Fruit fly (Drosophila melanogaster) whole organism, prepupa: ENCODE measurements around the gene Jhbp16.

Experiments used
- Blimp-1 ChIP-seq: fragments of 200-800 bp; sonication (Bioruptor generic); optimal IDR thresholded peaks from 3 replicates; lab custom pipeline; 2017; ENCODE audit warnings: missing biosample characterization, missing genetic modification characterization, mild to moderate bottlenecking, moderate library complexity, missing genetic modification reagents
- CG10631 ChIP-seq: fragments of 200-800 bp; sonication (Bioruptor generic); optimal IDR thresholded peaks from 2 replicates; lab custom pipeline; 2016; ENCODE audit warnings: missing biosample characterization, missing genetic modification characterization
- CG11294 ChIP-seq: fragments of 200-800 bp; sonication (Bioruptor generic); IDR thresholded peaks from 2 replicates; pipeline ENCODE4 v1.3.6; 2022; ENCODE audit warnings: missing biosample characterization, missing genetic modification characterization
- CG15336 ChIP-seq: fragments of 200-800 bp; sonication (Bioruptor generic); IDR thresholded peaks from 2 replicates; pipeline ENCODE4 v1.3.6; 2022; ENCODE audit warnings: missing biosample characterization, missing genetic modification characterization
- CG16779 ChIP-seq: fragments of 200-800 bp; sonication (Bioruptor generic); optimal IDR thresholded peaks from 3 replicates; lab custom pipeline; 2017; ENCODE audit warnings: missing biosample characterization, mild to moderate bottlenecking, missing genetic modification characterization
- CG3032 ChIP-seq: fragments of 200-800 bp; optimal IDR thresholded peaks from 2 replicates; lab custom pipeline; 2019; ENCODE audit warnings: missing biosample characterization, mild to moderate bottlenecking, missing genetic modification characterization, moderate library complexity
- CG31627 ChIP-seq: fragments of 200-800 bp; sonication (Bioruptor generic); optimal IDR thresholded peaks from 3 replicates; lab custom pipeline; 2016; ENCODE audit warnings: missing biosample characterization, missing genetic modification characterization
- CG32006 ChIP-seq: fragments of 200-800 bp; sonication (Bioruptor generic); optimal IDR thresholded peaks from 3 replicates; lab custom pipeline; 2017; ENCODE audit warnings: missing biosample characterization, mild to moderate bottlenecking, missing genetic modification characterization
- CG34406 ChIP-seq: fragments of 200-800 bp; sonication (Bioruptor generic); optimal IDR thresholded peaks from 3 replicates; lab custom pipeline; 2016; ENCODE audit warnings: missing biosample characterization, missing genetic modification characterization
- CG3919 ChIP-seq: fragments of 200-800 bp; sonication (Bioruptor generic); optimal IDR thresholded peaks from 3 replicates; lab custom pipeline; 2016; ENCODE audit warnings: missing biosample characterization, missing genetic modification characterization
- CG4318 ChIP-seq: fragments of 200-800 bp; sonication (Bioruptor generic); optimal IDR thresholded peaks from 3 replicates; lab custom pipeline; 2017; ENCODE audit warnings: missing biosample characterization, mild to moderate bottlenecking, missing genetic modification characterization
- CG6276 ChIP-seq: fragments of 200-800 bp; sonication (Bioruptor generic); optimal IDR thresholded peaks from 2 replicates; lab custom pipeline; 2017; ENCODE audit warnings: missing biosample characterization, mild to moderate bottlenecking, missing genetic modification characterization
- CG6808 ChIP-seq: fragments of 200-800 bp; sonication (Bioruptor generic); optimal IDR thresholded peaks from 3 replicates; lab custom pipeline; 2017; ENCODE audit warnings: missing biosample characterization, missing genetic modification characterization, mild to moderate bottlenecking, moderate library complexity, missing genetic modification reagents
- CG6854 ChIP-seq: fragments of 200-800 bp; sonication (Bioruptor generic); optimal IDR thresholded peaks from 2 replicates; lab custom pipeline; 2017; ENCODE audit warnings: missing biosample characterization, mild to moderate bottlenecking, missing genetic modification characterization
- CG8319 ChIP-seq: fragments of 200-800 bp; sonication (Bioruptor generic); optimal IDR thresholded peaks from 3 replicates; lab custom pipeline; 2016; ENCODE audit warnings: missing biosample characterization, missing genetic modification characterization
- CG8632 ChIP-seq: fragments of 200-800 bp; sonication (Bioruptor generic); optimal IDR thresholded peaks from 3 replicates; lab custom pipeline; 2016; ENCODE audit warnings: missing biosample characterization, missing genetic modification characterization
- CG9139 ChIP-seq: fragments of 200-800 bp; sonication (Bioruptor generic); optimal IDR thresholded peaks from 3 replicates; lab custom pipeline; 2017; ENCODE audit warnings: missing biosample characterization, mild to moderate bottlenecking, missing genetic modification characterization
- Eip75B ChIP-seq: fragments of 200-800 bp; sonication (Bioruptor generic); optimal IDR thresholded peaks from 3 replicates; lab custom pipeline; 2016; ENCODE audit warnings: missing biosample characterization, missing genetic modification characterization
- Eip78C ChIP-seq: fragments of 200-800 bp; sonication (Bioruptor generic); peaks from one replicate; lab custom pipeline; 2016; ENCODE audit warnings: missing biosample characterization, missing genetic modification characterization
- Ets21C ChIP-seq: fragments of 200-800 bp; sonication (Bioruptor generic); optimal IDR thresholded peaks from 3 replicates; lab custom pipeline; 2016; ENCODE audit warnings: missing biosample characterization, missing genetic modification characterization
- Ets96B ChIP-seq: fragments of 200-800 bp; optimal IDR thresholded peaks from 2 replicates; lab custom pipeline; 2019; ENCODE audit warnings: missing biosample characterization, mild to moderate bottlenecking, missing genetic modification characterization, moderate library complexity
- Gug ChIP-seq: fragments of 200-800 bp; sonication (Bioruptor generic); IDR thresholded peaks from 2 replicates; pipeline ENCODE4 v1.3.6; 2022; ENCODE audit warnings: missing biosample characterization, missing genetic modification characterization
- Hr38 ChIP-seq: sonication (Bioruptor generic); optimal IDR thresholded peaks from 2 replicates; lab custom pipeline; 2016; ENCODE audit warnings: missing biosample characterization, missing genetic modification characterization
- Hr4 ChIP-seq: fragments of 200-800 bp; sonication (Bioruptor generic); optimal IDR thresholded peaks from 3 replicates; lab custom pipeline; 2016; ENCODE audit warnings: missing biosample characterization, missing genetic modification characterization
- Lpt ChIP-seq: fragments of 200-800 bp; sonication (Bioruptor generic); optimal IDR thresholded peaks from 3 replicates; lab custom pipeline; 2016; ENCODE audit warnings: missing biosample characterization, missing genetic modification characterization
- OdsH ChIP-seq: fragments of 200-800 bp; sonication (Bioruptor generic); optimal IDR thresholded peaks from 3 replicates; lab custom pipeline; 2016; ENCODE audit warnings: missing biosample characterization, missing genetic modification characterization
- Smox ChIP-seq: fragments of 200-800 bp; sonication (Bioruptor generic); optimal IDR thresholded peaks from 3 replicates; lab custom pipeline; 2016; ENCODE audit warnings: missing biosample characterization, missing genetic modification characterization
- Sox102F ChIP-seq: fragments of 200-800 bp; sonication (Bioruptor generic); optimal IDR thresholded peaks from 2 replicates; lab custom pipeline; 2016; ENCODE audit warnings: missing biosample characterization, mild to moderate bottlenecking, missing genetic modification characterization
- Sox14 ChIP-seq: fragments of 200-800 bp; sonication (Bioruptor generic); optimal IDR thresholded peaks from 3 replicates; lab custom pipeline; 2016; ENCODE audit warnings: missing biosample characterization, missing genetic modification characterization
- Sox15 ChIP-seq: fragments of 200-800 bp; sonication (Bioruptor generic); optimal IDR thresholded peaks from 3 replicates; lab custom pipeline; 2016; ENCODE audit warnings: missing biosample characterization, missing genetic modification characterization
- achi ChIP-seq: fragments of 200-800 bp; sonication (Bioruptor generic); optimal IDR thresholded peaks from 3 replicates; lab custom pipeline; 2016; ENCODE audit warnings: missing biosample characterization, missing genetic modification characterization
- acj6 ChIP-seq: fragments of 200-800 bp; sonication (Bioruptor generic); optimal IDR thresholded peaks from 3 replicates; lab custom pipeline; 2016; ENCODE audit warnings: missing biosample characterization, missing genetic modification characterization
- cyc ChIP-seq: fragments of 200-800 bp; sonication (Bioruptor generic); optimal IDR thresholded peaks from 3 replicates; lab custom pipeline; 2016; ENCODE audit warnings: missing biosample characterization, missing genetic modification characterization
- dac ChIP-seq: fragments of 200-800 bp; sonication (Bioruptor generic); optimal IDR thresholded peaks from 2 replicates; lab custom pipeline; 2017; ENCODE audit warnings: missing biosample characterization, mild to moderate bottlenecking, missing genetic modification characterization
- dsx ChIP-seq: fragments of 200-800 bp; optimal IDR thresholded peaks from 3 replicates; lab custom pipeline; 2019; ENCODE audit warnings: missing biosample characterization, mild to moderate bottlenecking, missing genetic modification characterization, moderate library complexity; ENCODE audit not compliant: poor library complexity, severe bottlenecking
- eg ChIP-seq: fragments of 200-800 bp; sonication (Bioruptor generic); IDR thresholded peaks from 3 replicates; pipeline ENCODE4 v1.3.6; 2022; ENCODE audit warnings: missing biosample characterization, missing genetic modification characterization
- esn ChIP-seq: fragments of 200-800 bp; sonication (Bioruptor generic); optimal IDR thresholded peaks from 2 replicates; lab custom pipeline; 2016; ENCODE audit warnings: missing biosample characterization, mild to moderate bottlenecking, missing genetic modification characterization, moderate library complexity
- fd59A ChIP-seq: fragments of 200-800 bp; sonication (Bioruptor generic); optimal IDR thresholded peaks from 2 replicates; lab custom pipeline; 2017; ENCODE audit warnings: missing biosample characterization, mild to moderate bottlenecking, missing genetic modification characterization, missing genetic modification reagents
- fd85E ChIP-seq: fragments of 200-800 bp; sonication (Bioruptor generic); optimal IDR thresholded peaks from 3 replicates; lab custom pipeline; 2016; ENCODE audit warnings: missing biosample characterization, missing genetic modification characterization
- lz ChIP-seq: fragments of 200-800 bp; sonication (Bioruptor generic); optimal IDR thresholded peaks from 3 replicates; lab custom pipeline; 2016; ENCODE audit warnings: missing biosample characterization, missing genetic modification characterization
- net ChIP-seq: fragments of 200-800 bp; sonication (Bioruptor generic); optimal IDR thresholded peaks from 3 replicates; lab custom pipeline; 2016; ENCODE audit warnings: missing biosample characterization, missing genetic modification characterization
- pdm3 ChIP-seq: fragments of 200-800 bp; sonication (Bioruptor generic); optimal IDR thresholded peaks from 3 replicates; lab custom pipeline; 2016; ENCODE audit warnings: missing biosample characterization, missing genetic modification characterization
- salr ChIP-seq, 2 experiments: fragments of 200-800 bp; sonication (Bioruptor generic); optimal IDR thresholded peaks; 3 replicates each; lab custom pipeline; 2016 to 2018; ENCODE audit warnings: missing biosample characterization in 2 of 2, missing genetic modification characterization in 2 of 2, mild to moderate bottlenecking in 1 of 2
- spab ChIP-seq: fragments of 200-800 bp; sonication (Bioruptor generic); optimal IDR thresholded peaks from 2 replicates; lab custom pipeline; 2017; ENCODE audit warnings: missing biosample characterization, mild to moderate bottlenecking, missing genetic modification characterization, missing genetic modification reagents
- ss ChIP-seq, 2 experiments: fragments of 200-800 bp; sonication (Bioruptor generic); optimal IDR thresholded peaks; 2 replicates in 1 of 2; 3 replicates in 1 of 2; lab custom pipeline; 2017 to 2018; ENCODE audit warnings: mild to moderate bottlenecking in 2 of 2, missing biosample characterization in 2 of 2, missing genetic modification characterization in 2 of 2, moderate library complexity in 1 of 2
- svp ChIP-seq: fragments of 200-800 bp; sonication (Bioruptor generic); peaks from one replicate; lab custom pipeline; 2016; ENCODE audit warnings: missing biosample characterization, missing genetic modification characterization
- topi ChIP-seq: fragments of 200-800 bp; sonication (Bioruptor generic); optimal IDR thresholded peaks from 3 replicates; lab custom pipeline; 2016; ENCODE audit warnings: missing biosample characterization, missing genetic modification characterization
- vri ChIP-seq: fragments of 200-800 bp; sonication (Bioruptor generic); optimal IDR thresholded peaks from 3 replicates; lab custom pipeline; 2016; ENCODE audit warnings: missing biosample characterization, mild to moderate bottlenecking, missing genetic modification characterization

Gene Jhbp16

dm6 chr3R:21664089-21664488 is at the start of gene Jhbp16:
Gene Jhbp16 (plus strand): TSS chr3R:21664389.
- TF ChIP-seq spab (GFP tag; lab: Kevin White, UChicago), result no peak
- no peak for TF ChIP-seq CG31627 (GFP tag; lab: Kevin White, UChicago)
- TF ChIP-seq CG9139 (GFP tag; lab: Kevin White, UChicago), result no peak
- no peak for TF ChIP-seq dac (GFP tag; lab: Kevin White, UChicago)
- no peak for TF ChIP-seq vri
- TF ChIP-seq Sox15 (GFP tag; lab: Kevin White, UChicago), result no peak
- TF ChIP-seq topi, result no peak

- TF ChIP-seq Ets96B, result peak; percentile 69
- TF ChIP-seq dac (GFP tag; lab: Kevin White, UChicago), result peak; percentile 27
- peak; percentile 28 for TF ChIP-seq CG16779 (tag; lab: Kevin White, UChicago)
- TF ChIP-seq OdsH (GFP tag; lab: Kevin White, UChicago), result peak; percentile 56
- TF ChIP-seq CG11294, result no peak
- TF ChIP-seq Eip75B (GFP tag; lab: Kevin White, UChicago), result peak; percentile 44
- peak; percentile 43 for TF ChIP-seq lz (GFP tag; lab: Kevin White, UChicago)
- TF ChIP-seq eg (GFP tag; lab: Robert Waterston, UW), result no peak
- TF ChIP-seq CG15336 (GFP tag; lab: Robert Waterston, UW), result no peak
- peak; percentile 59 for TF ChIP-seq acj6
- TF ChIP-seq CG6854 (GFP tag; lab: Kevin White, UChicago), result no peak
- TF ChIP-seq CG31627 (GFP tag; lab: Kevin White, UChicago), result peak; percentile 31
- peak in 1 of 2 experiments; percentile 50 for TF ChIP-seq salr (GFP tag; optimal IDR thresholded peaks at IDR 0.05; lab: Kevin White, UChicago)
- TF ChIP-seq Hr38, result no peak
- TF ChIP-seq CG6276 (GFP tag; lab: Kevin White, UChicago), result peak; percentile 44
- TF ChIP-seq Blimp-1, result no peak
- TF ChIP-seq CG32006 (GFP tag; lab: Kevin White, UChicago), result peak; percentile 81
- peak; percentile 75 for TF ChIP-seq Hr4 (GFP tag; lab: Kevin White, UChicago)
- TF ChIP-seq fd59A (GFP tag; lab: Kevin White, UChicago), result peak; percentile 45
- TF ChIP-seq CG3032 (tag; lab: Kevin White, UChicago), result peak; percentile 55
- peak; percentile 30 for TF ChIP-seq CG8632 (GFP tag; lab: Kevin White, UChicago)
- TF ChIP-seq CG10631 (GFP tag; lab: Kevin White, UChicago), result peak; percentile 60
- peak; percentile 71 for TF ChIP-seq pdm3
- TF ChIP-seq Sox14, result peak; percentile 66
- TF ChIP-seq spab (GFP tag; lab: Kevin White, UChicago), result peak; percentile 60
- no peak for TF ChIP-seq CG8319 (GFP tag; lab: Kevin White, UChicago)
- TF ChIP-seq dsx (GFP tag; lab: Kevin White, UChicago), result peak; percentile 40
- TF ChIP-seq achi, result peak; percentile 58
- TF ChIP-seq Ets21C (GFP tag; lab: Kevin White, UChicago), result peak; percentile 17
- peak; percentile 55 for TF ChIP-seq Lpt (GFP tag; lab: Kevin White, UChicago)
- peak; percentile 51 for TF ChIP-seq CG3919 (GFP tag; lab: Kevin White, UChicago)
- peak; percentile 21 for TF ChIP-seq CG6808 (GFP tag; lab: Kevin White, UChicago)
- TF ChIP-seq CG4318, result peak; percentile 27
- peak; percentile 61 to 64 for TF ChIP-seq ss (GFP tag; optimal IDR thresholded peaks at IDR 0.05; lab: Kevin White, UChicago)
- TF ChIP-seq Eip78C (GFP tag; lab: Kevin White, UChicago), result peak; percentile 86
- peak; percentile 17 for TF ChIP-seq Sox102F (GFP tag; lab: Kevin White, UChicago)
- peak; percentile 30 for TF ChIP-seq Sox15 (GFP tag; lab: Kevin White, UChicago)
- peak; percentile 52 for TF ChIP-seq esn (GFP tag; lab: Kevin White, UChicago)
- peak; percentile 49 for TF ChIP-seq svp (GFP tag; lab: Kevin White, UChicago)
- peak; percentile 28 for TF ChIP-seq topi
- TF ChIP-seq Gug (GFP tag; lab: Robert Waterston, UW), result no peak
- no peak for TF ChIP-seq Smox (GFP tag; lab: Kevin White, UChicago)
- no peak for TF ChIP-seq fd85E
- peak; percentile 39 for TF ChIP-seq CG34406 (GFP tag; lab: Kevin White, UChicago)
- TF ChIP-seq cyc, result no peak
- TF ChIP-seq CG9139 (GFP tag; lab: Kevin White, UChicago), result peak; percentile 40
- TF ChIP-seq net (GFP tag; lab: Kevin White, UChicago), result peak; percentile 43
Measured at dm6 chr3R:21614858-21615427, 49.2 kb upstream of the Jhbp16 start.
